Fruit fly (Drosophila melanogaster) whole organism, adult: ENCODE measurements around the gene CG6937.
A peak's percentile ranks its signal among the peaks of the same experiment; 100 is the strongest.

Source experiments
- CG11617 ChIP-seq: fragments of 200-800 bp; sonication (Bioruptor generic); optimal IDR thresholded peaks from 2 replicates; lab custom pipeline; 2017; ENCODE audit warnings: mild to moderate bottlenecking, missing biosample characterization, missing genetic modification reagents, missing genetic modification characterization
- CG12768 ChIP-seq: fragments of 200-800 bp; sonication (Bioruptor generic); optimal IDR thresholded peaks from 2 replicates; lab custom pipeline; 2017; ENCODE audit warnings: missing biosample characterization, missing genetic modification characterization, mild to moderate bottlenecking, moderate library complexity, missing genetic modification reagents
- CG14711 ChIP-seq: fragments of 200-800 bp; sonication (Bioruptor generic); optimal IDR thresholded peaks from 2 replicates; lab custom pipeline; 2018; ENCODE audit warnings: missing biosample characterization, mild to moderate bottlenecking, missing genetic modification characterization, moderate library complexity
- CG1620 ChIP-seq: fragments of 200-800 bp; sonication (Bioruptor generic); optimal IDR thresholded peaks from 2 replicates; lab custom pipeline; 2016; ENCODE audit warnings: missing biosample characterization, missing genetic modification characterization
- CG33017 ChIP-seq: fragments of 200-800 bp; sonication (Bioruptor generic); optimal IDR thresholded peaks from 2 replicates; lab custom pipeline; 2018; ENCODE audit warnings: missing biosample characterization, mild to moderate bottlenecking, missing genetic modification characterization, moderate library complexity
- CG5204 ChIP-seq: fragments of 200-800 bp; sonication (Bioruptor generic); optimal IDR thresholded peaks from 2 replicates; lab custom pipeline; 2016; ENCODE audit warnings: missing biosample characterization, missing genetic modification characterization
- CG7045 ChIP-seq: fragments of 200-800 bp; sonication (Bioruptor generic); optimal IDR thresholded peaks from 2 replicates; lab custom pipeline; 2017; ENCODE audit warnings: missing biosample characterization, mild to moderate bottlenecking, missing genetic modification characterization
- CG7101 ChIP-seq: fragments of 200-800 bp; sonication (Bioruptor generic); optimal IDR thresholded peaks from 2 replicates; lab custom pipeline; 2018; ENCODE audit warnings: missing biosample characterization, mild to moderate bottlenecking, missing genetic modification characterization, moderate library complexity
- Clk ChIP-seq: fragments of 200-800 bp; sonication (Bioruptor generic); optimal IDR thresholded peaks from 2 replicates; lab custom pipeline; 2017; ENCODE audit warnings: missing biosample characterization, missing genetic modification characterization
- Crg-1 ChIP-seq: fragments of 200-800 bp; sonication (Bioruptor generic); optimal IDR thresholded peaks from 2 replicates; lab custom pipeline; 2016; ENCODE audit warnings: missing biosample characterization, missing genetic modification characterization
- Hr96 ChIP-seq: fragments of 200-800 bp; sonication (Bioruptor generic); optimal IDR thresholded peaks from 2 replicates; lab custom pipeline; 2016; ENCODE audit warnings: missing biosample characterization, missing genetic modification characterization
- Mnt ChIP-seq: fragments of 200-800 bp; sonication (Bioruptor generic); optimal IDR thresholded peaks from 2 replicates; lab custom pipeline; 2016; ENCODE audit warnings: missing biosample characterization, mild to moderate bottlenecking, missing genetic modification characterization
- bab1 ChIP-seq: fragments of 200-800 bp; sonication (Bioruptor generic); optimal IDR thresholded peaks from 3 replicates; lab custom pipeline; 2019; ENCODE audit warnings: missing biosample characterization, mild to moderate bottlenecking, missing genetic modification characterization, moderate library complexity
- cic ChIP-seq: fragments of 200-800 bp; sonication (Bioruptor generic); optimal IDR thresholded peaks from 2 replicates; lab custom pipeline; 2017; ENCODE audit warnings: missing biosample characterization, mild to moderate bottlenecking, missing genetic modification characterization, moderate library complexity
- cnc ChIP-seq, 2 experiments: fragments of >200 bp; optimal IDR thresholded peaks; 2 replicates each; lab custom pipeline; 2017
- kay ChIP-seq: fragments of 200-800 bp; sonication (Bioruptor generic); peaks from one replicate; lab custom pipeline; 2016; ENCODE audit warnings: missing biosample characterization, missing genetic modification characterization, borderline replicate concordance
- ovo ChIP-seq: fragments of 200-800 bp; sonication (Bioruptor generic); optimal IDR thresholded peaks from 2 replicates; lab custom pipeline; 2016; ENCODE audit warnings: missing biosample characterization, missing genetic modification characterization
- pad ChIP-seq: fragments of 200-800 bp; sonication (Bioruptor generic); optimal IDR thresholded peaks from 3 replicates; lab custom pipeline; 2017; ENCODE audit warnings: missing biosample characterization, missing genetic modification characterization, mild to moderate bottlenecking, moderate library complexity, missing genetic modification reagents
- tj ChIP-seq: fragments of 200-800 bp; sonication (Bioruptor generic); optimal IDR thresholded peaks from 3 replicates; lab custom pipeline; 2017; ENCODE audit warnings: missing biosample characterization, mild to moderate bottlenecking, missing genetic modification characterization, moderate library complexity
- toe ChIP-seq: fragments of 200-800 bp; sonication (Bioruptor generic); optimal IDR thresholded peaks from 2 replicates; lab custom pipeline; 2016; ENCODE audit warnings: missing biosample characterization, missing genetic modification characterization

CG6937 gene

DNA sequence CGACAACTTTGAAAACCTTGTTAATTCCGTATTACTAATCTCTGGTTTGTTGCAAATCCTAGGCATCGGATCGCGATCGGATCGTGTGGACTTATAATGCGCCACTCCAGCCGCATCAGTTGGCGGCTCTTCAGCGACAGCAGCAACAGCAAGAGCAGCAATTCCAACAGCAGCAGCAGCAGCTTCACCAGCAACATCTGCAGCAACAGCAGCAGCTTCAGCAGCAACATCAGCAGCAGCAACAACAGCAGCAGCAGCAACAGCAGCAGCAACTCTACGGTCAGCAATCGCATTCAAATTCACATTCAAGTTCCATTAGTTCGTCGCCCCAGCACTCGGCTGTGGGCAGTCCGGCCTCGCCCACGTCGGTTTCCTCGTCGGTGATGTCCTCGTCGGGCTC, 18.2 kb downstream of the CG6937 start:
- TF ChIP-seq CG11617 (no peak), tj (GFP tag; lab: Kevin White, UChicago) (no peak), CG7101 (no peak), CG1620 (no peak), Clk (GFP tag; lab: Kevin White, UChicago) (no peak), CG33017 (tag; lab: Kevin White, UChicago) (no peak), Crg-1 (no peak), CG5204 (GFP tag; lab: Kevin White, UChicago) (no peak), CG7045 (GFP tag; lab: Kevin White, UChicago) (no peak), ovo (GFP tag; lab: Kevin White, UChicago) (no peak), kay (GFP tag; lab: Kevin White, UChicago) (no peak), cic (GFP tag; lab: Kevin White, UChicago) (no peak), bab1 (GFP tag; lab: Kevin White, UChicago) (no peak), CG14711 (tag; lab: Kevin White, UChicago) (no peak)

DNA sequence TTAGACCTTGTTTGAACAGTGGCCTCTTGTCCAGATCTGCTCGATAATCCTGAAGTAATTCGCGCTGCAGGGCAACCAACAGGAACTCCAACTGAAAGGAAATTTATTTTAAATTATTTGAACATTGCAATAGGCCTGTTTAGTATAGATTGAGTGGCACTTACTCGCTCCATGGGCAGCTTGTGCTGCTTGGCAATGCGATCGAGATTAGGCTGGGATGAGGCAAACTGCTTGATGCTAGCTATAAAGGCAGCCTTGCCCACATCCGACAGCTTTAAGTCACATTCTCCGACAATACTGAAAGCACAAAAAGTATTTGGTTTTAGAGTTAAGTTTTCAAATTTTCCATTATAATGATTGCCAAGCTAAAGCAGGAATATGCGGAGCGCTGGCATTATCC, 24.6 kb downstream of the CG6937 start, which contains the start of gene CG13843:
Gene CG13843, plus strand, starts transcription at position 301 of the 400 bp plus-strand sequence.
- TF ChIP-seq CG1620 (no peak), Crg-1 (no peak), Hr96 (GFP tag; lab: Kevin White, UChicago) (no peak)

DNA sequence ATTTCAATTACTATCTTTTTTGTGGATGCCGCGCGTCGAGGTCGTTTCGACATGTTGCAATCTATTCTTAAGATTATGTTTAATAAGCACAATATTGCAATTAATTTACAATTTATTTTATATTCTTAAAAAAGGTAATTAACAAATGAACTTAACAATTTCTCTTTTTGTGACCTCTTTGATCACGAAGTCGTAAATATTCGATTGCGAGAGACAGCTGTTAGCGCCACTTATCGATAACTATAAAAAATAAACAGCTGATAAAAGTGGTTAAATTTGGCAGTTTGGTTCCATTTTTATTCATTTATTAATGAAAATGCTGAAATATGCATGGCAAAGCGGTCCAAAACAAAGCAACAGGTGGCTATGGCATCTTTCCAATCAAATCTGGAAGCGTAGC, 28.9 kb downstream of the CG6937 start, which contains the start of the genes CG31156 and mRRF2:
Gene CG31156, minus strand, starts transcription at position 209 of the 400 bp plus-strand sequence.
Gene mRRF2, plus strand, starts transcription at position 239 of the 400 bp plus-strand sequence.
- TF ChIP-seq Mnt (GFP tag; lab: Kevin White, UChicago) (no peak), kay (GFP tag; lab: Kevin White, UChicago) (peak; percentile 88)

DNA sequence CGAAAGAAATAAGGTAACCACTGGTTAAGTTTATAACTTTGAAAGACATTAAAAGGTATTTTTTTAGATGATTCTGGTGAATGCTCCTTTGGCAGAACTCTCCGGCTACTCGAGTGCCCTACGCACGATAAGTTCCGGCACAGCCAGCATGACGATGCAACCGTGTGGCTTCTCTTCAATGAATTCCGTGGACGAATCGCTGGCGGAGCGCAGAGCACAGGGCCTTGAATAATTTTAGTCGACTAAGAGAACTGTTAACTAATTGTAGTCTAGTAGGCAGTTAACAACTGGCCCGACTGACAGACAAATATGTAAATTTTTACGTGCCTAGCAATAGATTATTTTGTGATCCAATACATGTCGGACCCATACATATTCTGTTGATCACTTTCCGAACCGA, 31.6 kb downstream of the CG6937 start, which contains the start of gene CG31161:
Gene CG31161, plus strand, starts transcription at position 301 of the 400 bp plus-strand sequence.
- no peak for TF ChIP-seq Hr96 (GFP tag; lab: Kevin White, UChicago)
- TF ChIP-seq cic (GFP tag; lab: Kevin White, UChicago) = no peak
- no peak for TF ChIP-seq Clk (GFP tag; lab: Kevin White, UChicago)
- no peak for TF ChIP-seq bab1 (GFP tag; lab: Kevin White, UChicago)
- TF ChIP-seq CG7045 (GFP tag; lab: Kevin White, UChicago) = no peak
- TF ChIP-seq tj (GFP tag; lab: Kevin White, UChicago) = no peak
- TF ChIP-seq pad (GFP tag; lab: Kevin White, UChicago) = no peak
- no peak for TF ChIP-seq Mnt (GFP tag; lab: Kevin White, UChicago)
- TF ChIP-seq CG1620 = no peak
- no peak for TF ChIP-seq CG5204 (GFP tag; lab: Kevin White, UChicago)
- no peak for TF ChIP-seq CG14711 (tag; lab: Kevin White, UChicago)
- TF ChIP-seq cnc (optimal IDR thresholded peaks at IDR 0.05; lab: Kevin White, UChicago) = no peak
- TF ChIP-seq CG7101 = no peak
- TF ChIP-seq toe (GFP tag; lab: Kevin White, UChicago) = no peak

DNA sequence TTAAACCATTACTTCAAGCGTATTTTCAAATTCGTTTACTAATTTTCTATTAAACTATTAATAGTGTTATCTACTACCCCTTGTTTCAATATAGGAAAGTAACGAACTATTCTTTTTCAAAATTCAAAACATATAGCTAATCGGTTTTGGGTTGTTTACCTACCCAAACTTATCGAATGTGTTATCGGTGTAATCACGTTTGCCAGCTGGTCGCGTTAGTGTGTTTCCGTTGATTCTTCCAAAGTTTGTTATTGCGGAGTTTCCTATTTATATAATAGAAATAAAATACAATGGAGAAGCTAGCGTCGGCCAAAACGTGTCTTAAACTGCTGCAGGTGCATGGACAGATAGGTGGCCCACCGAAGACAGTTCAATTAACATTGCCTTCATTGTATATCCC, 33.7 kb downstream of the CG6937 start, which contains the start of gene mRpL45:
Gene mRpL45, plus strand, starts transcription at position 213 of the 400 bp plus-strand sequence.
- TF ChIP-seq pad (GFP tag; lab: Kevin White, UChicago) = no peak
- no peak for TF ChIP-seq CG5204 (GFP tag; lab: Kevin White, UChicago)
- peak; percentile 24 for TF ChIP-seq Mnt (GFP tag; lab: Kevin White, UChicago)
- peak; percentile 12 for TF ChIP-seq bab1 (GFP tag; lab: Kevin White, UChicago)

DNA sequence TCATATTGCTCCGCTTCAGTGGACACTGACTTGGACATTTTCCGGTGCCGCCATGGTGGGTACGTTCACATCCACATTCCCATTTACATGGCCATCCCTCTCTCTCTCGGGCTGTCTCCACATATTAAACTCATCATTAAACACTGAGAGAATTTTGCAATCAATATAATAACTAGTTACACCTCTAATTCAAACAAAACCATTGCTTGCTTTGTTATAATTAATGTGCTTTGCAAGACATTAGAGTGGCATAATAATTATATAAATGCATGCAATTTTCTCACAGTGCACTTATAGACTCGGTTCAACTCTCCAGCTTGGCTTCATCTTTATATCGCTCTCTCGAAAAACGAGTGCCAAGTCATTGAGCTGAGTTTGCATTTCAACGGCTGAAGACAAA, 40.2 kb downstream of the CG6937 start:
- peak in 1 of 2 experiments; percentile 3 for TF ChIP-seq cnc (optimal IDR thresholded peaks at IDR 0.05; lab: Kevin White, UChicago)
- TF ChIP-seq ovo (GFP tag; lab: Kevin White, UChicago) = no peak
- no peak for TF ChIP-seq Mnt (GFP tag; lab: Kevin White, UChicago)
- TF ChIP-seq Hr96 (GFP tag; lab: Kevin White, UChicago) = no peak
- TF ChIP-seq toe (GFP tag; lab: Kevin White, UChicago) = no peak
- no peak for TF ChIP-seq CG11617
- TF ChIP-seq CG1620 = no peak
- no peak for TF ChIP-seq CG12768
- TF ChIP-seq cic (GFP tag; lab: Kevin White, UChicago) = no peak
- TF ChIP-seq CG7101 = peak; percentile 32
- TF ChIP-seq CG33017 (tag; lab: Kevin White, UChicago) = no peak
- peak; percentile 82 for TF ChIP-seq tj (GFP tag; lab: Kevin White, UChicago)
- no peak for TF ChIP-seq CG7045 (GFP tag; lab: Kevin White, UChicago)
- TF ChIP-seq kay (GFP tag; lab: Kevin White, UChicago) = no peak
- TF ChIP-seq pad (GFP tag; lab: Kevin White, UChicago) = no peak
- no peak for TF ChIP-seq Clk (GFP tag; lab: Kevin White, UChicago)
- peak; percentile 69 for TF ChIP-seq bab1 (GFP tag; lab: Kevin White, UChicago)
- TF ChIP-seq Crg-1 = no peak
- peak; percentile 51 for TF ChIP-seq CG14711 (tag; lab: Kevin White, UChicago)
- no peak for TF ChIP-seq CG5204 (GFP tag; lab: Kevin White, UChicago)
